Fruit fly (Drosophila melanogaster) whole organism, embryonic: ENCODE measurements around the gene CG6983.

Experiments used
- Asciz ChIP-seq: fragments of 200-800 bp; sonication (Bioruptor generic); optimal IDR thresholded peaks from 2 replicates; lab custom pipeline; 2017; ENCODE audit warnings: missing biosample characterization, mild to moderate bottlenecking, missing genetic modification characterization, missing genetic modification reagents
- CG10565 ChIP-seq: fragments of 200-800 bp; sonication (Bioruptor generic); optimal IDR thresholded peaks from 3 replicates; lab custom pipeline; 2016; ENCODE audit warnings: missing biosample characterization, mild to moderate bottlenecking, missing genetic modification characterization
- CG10654 ChIP-seq: fragments of 200-800 bp; sonication (Bioruptor generic); optimal IDR thresholded peaks from 2 replicates; lab custom pipeline; 2016; ENCODE audit warnings: missing biosample characterization, missing genetic modification characterization
- CG11398 ChIP-seq: fragments of 200-800 bp; sonication (Bioruptor generic); optimal IDR thresholded peaks from 2 replicates; lab custom pipeline; 2016; ENCODE audit warnings: missing biosample characterization, missing genetic modification characterization
- CG11696 ChIP-seq: fragments of 200-800 bp; sonication (Bioruptor generic); IDR thresholded peaks from 2 replicates; pipeline ENCODE4 v1.3.6; 2022; ENCODE audit warnings: missing biosample characterization, missing genetic modification characterization
- CG12942 ChIP-seq: fragments of 200-800 bp; sonication (Bioruptor generic); optimal IDR thresholded peaks from 3 replicates; lab custom pipeline; 2016; ENCODE audit warnings: missing biosample characterization, missing genetic modification characterization
- CG14050 ChIP-seq: fragments of 200-800 bp; sonication (Bioruptor generic); IDR thresholded peaks from 3 replicates; pipeline ENCODE4 v1.3.6; 2022; ENCODE audit warnings: missing biosample characterization, missing genetic modification characterization
- CG15514 ChIP-seq: fragments of 200-800 bp; sonication (Bioruptor generic); optimal IDR thresholded peaks from 3 replicates; lab custom pipeline; 2017; ENCODE audit warnings: missing biosample characterization, missing genetic modification characterization, mild to moderate bottlenecking, moderate library complexity, missing genetic modification reagents
- CG15601 ChIP-seq: fragments of 200-800 bp; sonication (Bioruptor generic); optimal IDR thresholded peaks from 3 replicates; lab custom pipeline; 2019; ENCODE audit warnings: missing biosample characterization, mild to moderate bottlenecking, missing genetic modification characterization, moderate library complexity
- CG1602 ChIP-seq: fragments of 200-800 bp; sonication (Bioruptor generic); optimal IDR thresholded peaks from 3 replicates; lab custom pipeline; 2016; ENCODE audit warnings: missing biosample characterization, missing genetic modification characterization
- CG16815 ChIP-seq: fragments of 200-800 bp; sonication (Bioruptor generic); optimal IDR thresholded peaks from 3 replicates; lab custom pipeline; 2017; ENCODE audit warnings: missing biosample characterization, mild to moderate bottlenecking, missing genetic modification characterization
- CG17568 ChIP-seq: fragments of 200-800 bp; sonication (Bioruptor generic); optimal IDR thresholded peaks from 2 replicates; lab custom pipeline; 2018; ENCODE audit warnings: missing biosample characterization, mild to moderate bottlenecking, missing genetic modification characterization, moderate library complexity
- CG17829 ChIP-seq: fragments of 200-800 bp; optimal IDR thresholded peaks from 2 replicates; lab custom pipeline; 2019; ENCODE audit warnings: missing biosample characterization, mild to moderate bottlenecking, missing genetic modification characterization, moderate library complexity
- CG1832 ChIP-seq: fragments of 200-800 bp; sonication (Bioruptor generic); optimal IDR thresholded peaks from 2 replicates; lab custom pipeline; 2017; ENCODE audit warnings: missing biosample characterization, mild to moderate bottlenecking, missing genetic modification characterization, inconsistent platforms
- CG18476 ChIP-seq: fragments of 200-800 bp; sonication (Bioruptor generic); optimal IDR thresholded peaks from 2 replicates; lab custom pipeline; 2016; ENCODE audit warnings: missing biosample characterization, mild to moderate bottlenecking, missing genetic modification characterization
- CG2120 ChIP-seq: fragments of 200-800 bp; sonication (Bioruptor generic); optimal IDR thresholded peaks from 3 replicates; lab custom pipeline; 2016; ENCODE audit warnings: missing biosample characterization, missing genetic modification characterization
- CG31224 ChIP-seq: fragments of 200-800 bp; sonication (Bioruptor generic); IDR thresholded peaks from 2 replicates; pipeline ENCODE4 v1.3.6; 2022; ENCODE audit warnings: missing biosample characterization, missing genetic modification characterization
- CG32532 ChIP-seq: fragments of 200-800 bp; sonication (Bioruptor generic); IDR thresholded peaks from 2 replicates; pipeline ENCODE4 v1.3.6; 2022; ENCODE audit warnings: missing biosample characterization, missing genetic modification characterization
- CG33213 ChIP-seq: fragments of 200-800 bp; sonication (Bioruptor generic); optimal IDR thresholded peaks from 3 replicates; lab custom pipeline; 2016; ENCODE audit warnings: missing biosample characterization, missing genetic modification characterization
- CG33557 ChIP-seq: fragments of 200-800 bp; sonication (Bioruptor generic); optimal IDR thresholded peaks from 2 replicates; lab custom pipeline; 2019; ENCODE audit warnings: missing biosample characterization, mild to moderate bottlenecking, missing genetic modification characterization, moderate library complexity
- CG34422 ChIP-seq: fragments of 200-800 bp; sonication (Bioruptor generic); IDR thresholded peaks from 3 replicates; pipeline ENCODE4 v1.3.6; 2022; ENCODE audit warnings: missing biosample characterization, missing genetic modification characterization
- CG3838 ChIP-seq: fragments of 200-800 bp; sonication (Bioruptor generic); optimal IDR thresholded peaks from 3 replicates; lab custom pipeline; 2016; ENCODE audit warnings: missing biosample characterization, missing genetic modification characterization
- CG6765 ChIP-seq: fragments of 200-800 bp; sonication (Bioruptor generic); optimal IDR thresholded peaks from 3 replicates; lab custom pipeline; 2017; ENCODE audit warnings: missing biosample characterization, mild to moderate bottlenecking, missing genetic modification characterization
- CG7786 ChIP-seq: fragments of 200-800 bp; sonication (Bioruptor generic); optimal IDR thresholded peaks from 2 replicates; lab custom pipeline; 2016; ENCODE audit warnings: missing biosample characterization, missing genetic modification characterization
- CG7987 ChIP-seq: fragments of 200-800 bp; sonication (Bioruptor generic); optimal IDR thresholded peaks from 2 replicates; lab custom pipeline; 2018; ENCODE audit warnings: missing biosample characterization, mild to moderate bottlenecking, missing genetic modification characterization, moderate library complexity
- Dip3 ChIP-seq: fragments of 200-800 bp; sonication (Bioruptor generic); optimal IDR thresholded peaks from 3 replicates; lab custom pipeline; 2016; ENCODE audit warnings: missing biosample characterization, missing genetic modification characterization
- Dref ChIP-seq: fragments of 200-800 bp; sonication (Bioruptor generic); IDR thresholded peaks from 2 replicates; pipeline ENCODE4 v1.3.6; 2022; ENCODE audit warnings: missing biosample characterization, missing genetic modification characterization
- Drgx ChIP-seq: fragments of 200-800 bp; sonication (Bioruptor generic); IDR thresholded peaks from 2 replicates; pipeline ENCODE4 v1.3.6; 2022; ENCODE audit warnings: missing biosample characterization, missing genetic modification characterization
- HHEX ChIP-seq: fragments of 200-800 bp; sonication (Bioruptor generic); optimal IDR thresholded peaks from 3 replicates; lab custom pipeline; 2017; ENCODE audit warnings: missing biosample characterization, mild to moderate bottlenecking, missing genetic modification characterization, missing genetic modification reagents
- HLH54F ChIP-seq: fragments of 200-800 bp; sonication (Bioruptor generic); optimal IDR thresholded peaks from 3 replicates; lab custom pipeline; 2016; ENCODE audit warnings: missing biosample characterization, missing genetic modification characterization
- Hmx ChIP-seq: fragments of 200-800 bp; sonication (Bioruptor generic); optimal IDR thresholded peaks from 2 replicates; lab custom pipeline; 2016; ENCODE audit warnings: missing biosample characterization, missing genetic modification characterization
- Lhr ChIP-seq: fragments of 200-800 bp; sonication (Bioruptor generic); optimal IDR thresholded peaks from 3 replicates; lab custom pipeline; 2017; ENCODE audit warnings: mild to moderate bottlenecking, missing biosample characterization, missing genetic modification reagents, missing genetic modification characterization
- Lim3 ChIP-seq: fragments of 200-800 bp; sonication (Bioruptor generic); IDR thresholded peaks from 2 replicates; pipeline ENCODE4 v1.3.6; 2022; ENCODE audit warnings: missing biosample characterization, missing genetic modification characterization
- NK7.1 ChIP-seq: fragments of 200-800 bp; sonication (Bioruptor generic); optimal IDR thresholded peaks from 3 replicates; lab custom pipeline; 2016; ENCODE audit warnings: missing biosample characterization, missing genetic modification characterization
- Nf-YB ChIP-seq: fragments of 200-800 bp; sonication (Bioruptor generic); optimal IDR thresholded peaks from 3 replicates; lab custom pipeline; 2019; ENCODE audit warnings: missing biosample characterization, mild to moderate bottlenecking, missing genetic modification characterization, moderate library complexity
- Oaz ChIP-seq: fragments of 200-800 bp; sonication (Bioruptor generic); IDR thresholded peaks from 2 replicates; pipeline ENCODE4 v1.3.6; 2022; ENCODE audit warnings: missing biosample characterization, missing genetic modification characterization
- Rfx ChIP-seq: fragments of 200-800 bp; sonication (Bioruptor generic); IDR thresholded peaks from 2 replicates; pipeline ENCODE4 v1.3.6; 2022; ENCODE audit warnings: missing biosample characterization, missing genetic modification characterization
- ash1 ChIP-seq: fragments of 200-800 bp; sonication (Bioruptor generic); optimal IDR thresholded peaks from 2 replicates; lab custom pipeline; 2018; ENCODE audit warnings: missing biosample characterization, mild to moderate bottlenecking, missing genetic modification characterization
- corto ChIP-seq: fragments of 200-800 bp; sonication (Bioruptor generic); optimal IDR thresholded peaks from 2 replicates; lab custom pipeline; 2016; ENCODE audit warnings: missing biosample characterization, mild to moderate bottlenecking, missing genetic modification characterization, moderate library complexity
- dmrt11E ChIP-seq: fragments of 200-800 bp; sonication (Bioruptor generic); optimal IDR thresholded peaks from 3 replicates; lab custom pipeline; 2018; ENCODE audit warnings: missing biosample characterization, mild to moderate bottlenecking, missing genetic modification characterization, moderate library complexity
- gfzf ChIP-seq: fragments of 200-800 bp; sonication (Bioruptor generic); optimal IDR thresholded peaks from 2 replicates; lab custom pipeline; 2016; ENCODE audit warnings: missing biosample characterization, mild to moderate bottlenecking, missing genetic modification characterization, moderate library complexity
- lbe ChIP-seq: fragments of 200-800 bp; sonication (Bioruptor generic); optimal IDR thresholded peaks from 2 replicates; lab custom pipeline; 2016; ENCODE audit warnings: missing biosample characterization, mild to moderate bottlenecking, missing genetic modification characterization
- mam ChIP-seq: fragments of 200-800 bp; sonication (Bioruptor generic); optimal IDR thresholded peaks from 3 replicates; lab custom pipeline; 2016; ENCODE audit warnings: missing biosample characterization, missing genetic modification characterization
- pzg ChIP-seq: fragments of 200-800 bp; sonication (Bioruptor generic); optimal IDR thresholded peaks from 3 replicates; lab custom pipeline; 2018; ENCODE audit warnings: missing biosample characterization, mild to moderate bottlenecking, missing genetic modification characterization, moderate library complexity
- repo ChIP-seq: fragments of 200-800 bp; sonication (Bioruptor generic); optimal IDR thresholded peaks from 2 replicates; lab custom pipeline; 2016; ENCODE audit warnings: missing biosample characterization, missing genetic modification characterization
- rib ChIP-seq: fragments of 200-800 bp; sonication (Bioruptor generic); IDR thresholded peaks from 2 replicates; pipeline ENCODE4 v1.3.6; 2022; ENCODE audit warnings: missing biosample characterization, missing genetic modification characterization
- slp2 ChIP-seq: fragments of 200-800 bp; sonication (Bioruptor generic); optimal IDR thresholded peaks from 2 replicates; lab custom pipeline; 2016; ENCODE audit warnings: missing biosample characterization, missing genetic modification characterization
- tgo ChIP-seq: fragments of 200-800 bp; sonication (Bioruptor generic); IDR thresholded peaks from 3 replicates; pipeline ENCODE4 v1.3.6; 2022; ENCODE audit warnings: missing biosample characterization, missing genetic modification characterization
- yki ChIP-seq: fragments of >200 bp; optimal IDR thresholded peaks from 3 replicates; lab custom pipeline; 2018

The CG6983 gene

DNA sequence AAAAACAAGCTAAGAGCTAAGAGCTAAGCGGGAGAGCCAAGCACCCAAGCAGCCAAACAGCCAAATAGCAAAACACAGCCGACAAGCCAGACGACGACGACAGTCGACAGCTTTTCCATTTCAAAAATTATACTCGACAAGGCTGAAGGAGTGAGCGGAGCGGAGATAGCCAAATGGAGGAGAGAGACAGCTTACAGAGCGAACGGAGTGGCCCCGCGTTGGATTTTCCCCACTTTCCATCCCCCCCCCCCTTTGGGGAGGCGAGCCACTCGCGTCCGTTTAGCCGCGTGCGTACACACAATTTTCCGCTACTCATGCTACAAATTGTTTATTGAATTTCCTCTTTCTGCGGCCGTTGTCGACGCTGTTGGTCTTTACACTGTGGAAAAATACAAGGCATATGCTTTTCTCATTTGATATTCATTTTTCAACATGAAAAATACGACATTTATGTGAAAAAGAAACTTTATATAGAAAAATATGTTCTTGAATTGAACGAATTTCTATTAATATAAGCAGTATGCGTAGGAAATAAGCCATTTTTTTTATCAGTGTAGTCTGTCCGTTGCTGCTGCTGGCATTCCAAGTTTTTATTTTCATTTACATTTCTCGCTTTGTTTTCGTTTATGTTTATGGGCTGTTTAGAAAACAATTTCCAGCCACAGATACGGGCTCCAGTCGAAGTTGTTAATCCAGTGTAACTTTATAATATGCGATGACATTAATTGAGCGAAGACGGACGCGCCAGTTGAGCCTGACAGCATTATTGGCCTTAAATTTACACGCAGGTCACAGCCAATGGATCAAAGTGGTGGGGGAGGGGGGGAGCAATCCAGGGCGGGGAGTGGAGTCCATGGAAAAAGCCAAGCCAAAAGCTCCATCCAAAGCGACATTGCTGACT is 8.9 kb upstream of the CG6983 start (continued):
- TF ChIP-seq dmrt11E (peak; percentile 99), CG1832 (GFP tag; lab: Kevin White, UChicago) (peak; percentile 68), pzg (peak; percentile 8), CG14050 (GFP tag; lab: Robert Waterston, UW) (peak; percentile 97), Drgx (GFP tag; lab: Robert Waterston, UW) (peak; percentile 97), CG7987 (GFP tag; lab: Kevin White, UChicago) (peak; percentile 92), CG31224 (GFP tag; lab: Robert Waterston, UW) (peak; percentile 94), rib (GFP tag; lab: Robert Waterston, UW) (peak; percentile 96), Nf-YB (GFP tag; lab: Kevin White, UChicago) (peak; percentile 90), NK7.1 (GFP tag; lab: Kevin White, UChicago) (peak; percentile 97), CG6765 (peak; percentile 96), CG18476 (GFP tag; lab: Kevin White, UChicago) (peak; percentile 97), Dip3 (GFP tag; lab: Kevin White, UChicago) (peak; percentile 93), Lhr (GFP tag; lab: Kevin White, UChicago) (peak; percentile 97), CG16815 (GFP tag; lab: Kevin White, UChicago) (peak; percentile 97), CG10654 (GFP tag; lab: Kevin White, UChicago) (peak; percentile 98), CG17829 (tag; lab: Kevin White, UChicago) (peak; percentile 99), CG1602 (GFP tag; lab: Kevin White, UChicago) (peak; percentile 99), repo (GFP tag; lab: Kevin White, UChicago) (peak; percentile 97), mam (GFP tag; lab: Kevin White, UChicago) (peak; percentile 97), CG11696 (GFP tag; lab: Robert Waterston, UW) (peak; percentile 91), corto (peak; percentile 35), CG15514 (GFP tag; lab: Kevin White, UChicago) (peak; percentile 91), CG3838 (GFP tag; lab: Kevin White, UChicago) (peak; percentile 96), Oaz (GFP tag; lab: Robert Waterston, UW) (peak; percentile 95), HHEX (GFP tag; lab: Kevin White, UChicago) (peak; percentile 97), CG33213 (GFP tag; lab: Kevin White, UChicago) (peak; percentile 97), tgo (peak; percentile 98), CG2120 (GFP tag; lab: Kevin White, UChicago) (peak; percentile 98), CG34422 (peak; percentile 98), HLH54F (GFP tag; lab: Kevin White, UChicago) (peak; percentile 95), Hmx (GFP tag; lab: Kevin White, UChicago) (peak; percentile 90), CG7786 (GFP tag; lab: Kevin White, UChicago) (peak; percentile 97), ash1 (GFP tag; lab: Kevin White, UChicago) (peak; percentile 74), CG33557 (GFP tag; lab: Kevin White, UChicago) (peak; percentile 98), CG11398 (GFP tag; lab: Kevin White, UChicago) (peak; percentile 96), slp2 (GFP tag; lab: Kevin White, UChicago) (peak; percentile 98), Rfx (peak; percentile 97), CG12942 (peak; percentile 98), CG32532 (GFP tag; lab: Robert Waterston, UW) (peak; percentile 98), CG17568 (GFP tag; lab: Kevin White, UChicago) (peak; percentile 97), lbe (GFP tag; lab: Kevin White, UChicago) (peak; percentile 63), CG15601 (peak; percentile 99), yki (lab: Kevin White, UChicago) (no peak), Dref (GFP tag; lab: Robert Waterston, UW) (no peak), Asciz (GFP tag; lab: Kevin White, UChicago) (peak; percentile 99), CG10565 (GFP tag; lab: Kevin White, UChicago) (peak; percentile 90), Lim3 (peak; percentile 93), gfzf (peak; percentile 22)
